Worm (Caenorhabditis elegans) whole organism, L4/young adult: ENCODE data around the gene Y49F6C.8.

ENCODE experiments used
- W03F9.2 ChIP-seq: fragments of 150-350 bp; optimal IDR thresholded peaks from 2 replicates; lab custom pipeline; 2014; ENCODE audit warnings: missing biosample characterization, missing genetic modification characterization
- dao-5 ChIP-seq: sonication (generic microtip); optimal IDR thresholded peaks from 2 replicates; lab custom pipeline; 2016; ENCODE audit warnings: missing genotype, missing genetic modification characterization, moderate library complexity, missing compliant biosample characterization
- him-1 ChIP-seq: sonication (generic microtip); optimal IDR thresholded peaks from 2 replicates; lab custom pipeline; 2016; ENCODE audit warnings: missing genotype, missing genetic modification reagents, missing genetic modification characterization, missing compliant biosample characterization

ce11 chrII:3346328-3346780, 23.6 kb downstream of the Y49F6C.8 start, which contains the start of gene bath-30:
- TF ChIP-seq him-1 (no peak), dao-5 (tag; lab: Kevin White, UChicago) (no peak), W03F9.2 (tag; lab: Kevin White, UChicago) (no peak)
